Worm (Caenorhabditis elegans) whole organism, dauer: ENCODE measurements around the gene prdm-14.

Experiments
- unc-62 ChIP-seq: sonication (generic microtip); optimal IDR thresholded peaks from 2 replicates; lab custom pipeline; 2017; ENCODE audit warnings: missing biosample characterization, missing genetic modification reagents, missing genetic modification characterization

prdm-14 gene

DNA sequence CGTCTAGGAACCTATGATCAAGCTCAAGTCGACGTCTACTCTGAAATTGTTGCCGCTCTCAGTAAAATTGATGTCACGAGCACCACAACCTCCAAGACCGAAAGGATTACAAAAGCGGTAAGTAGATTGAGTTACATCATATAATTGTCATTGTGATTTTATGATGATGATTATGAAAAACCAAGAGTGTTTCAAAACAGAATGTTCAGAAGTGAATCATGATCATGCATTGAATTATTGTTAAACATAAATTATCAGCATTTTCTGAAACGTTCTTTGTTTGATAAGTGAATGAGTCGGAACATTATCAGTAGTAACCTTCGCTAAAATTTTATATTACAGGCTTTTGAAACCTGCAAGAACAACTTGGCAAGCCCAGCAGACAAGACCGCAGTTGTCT lies 10.9 kb upstream of the prdm-14 start:
- TF ChIP-seq unc-62 (GFP tag; lab: Kevin White, UChicago), result no peak

DNA sequence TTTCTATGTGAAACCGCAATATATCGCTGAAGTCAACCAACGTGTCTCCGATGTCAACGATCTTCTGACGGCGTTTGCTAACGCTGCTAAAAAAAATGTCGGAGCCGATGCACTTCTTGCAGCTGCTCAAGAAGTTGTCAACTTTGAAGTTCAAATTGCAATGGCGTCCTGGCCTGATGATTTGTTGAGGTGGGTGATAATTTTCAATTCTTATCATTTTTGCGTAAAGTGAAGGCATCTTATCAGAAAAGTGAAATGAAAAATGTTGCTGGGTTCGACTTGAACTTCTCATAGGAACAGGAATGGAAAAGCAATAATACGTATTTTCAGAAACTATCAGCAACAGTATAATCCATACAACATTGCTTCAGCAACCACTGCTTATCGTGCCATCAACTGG lies 9.8 kb upstream of the prdm-14 start:
- no peak for TF ChIP-seq unc-62 (GFP tag; lab: Kevin White, UChicago)

DNA sequence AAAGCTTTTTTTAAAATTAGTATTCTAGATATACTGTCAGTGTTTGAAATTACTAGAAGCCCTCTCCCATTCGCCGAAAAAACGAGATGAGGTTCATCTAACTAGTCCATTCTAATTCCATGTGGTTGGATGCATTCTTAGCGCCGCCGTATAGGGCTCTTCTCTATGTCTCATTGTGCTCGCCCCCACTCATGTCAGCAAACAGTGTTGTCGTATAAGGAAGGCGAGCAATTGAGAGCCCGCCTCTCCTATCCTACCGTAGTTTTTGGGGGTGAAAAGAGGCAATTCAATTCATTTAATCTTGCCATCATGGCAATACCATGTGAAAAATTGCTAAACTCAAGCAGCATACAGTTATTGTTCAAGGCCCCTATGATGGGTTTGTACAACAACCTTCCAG lies 2.6 kb downstream of the prdm-14 start, which contains the start of gene F47E1.20:
Gene F47E1.20 (plus strand): TSS at position 301 of the 400 bp plus-strand sequence.
- no peak for TF ChIP-seq unc-62 (GFP tag; lab: Kevin White, UChicago)

- TF ChIP-seq unc-62 (GFP tag; lab: Kevin White, UChicago), result no peak
Measured at ce11 chrX:9053426-9053825, 7.4 kb downstream of the prdm-14 start.

DNA sequence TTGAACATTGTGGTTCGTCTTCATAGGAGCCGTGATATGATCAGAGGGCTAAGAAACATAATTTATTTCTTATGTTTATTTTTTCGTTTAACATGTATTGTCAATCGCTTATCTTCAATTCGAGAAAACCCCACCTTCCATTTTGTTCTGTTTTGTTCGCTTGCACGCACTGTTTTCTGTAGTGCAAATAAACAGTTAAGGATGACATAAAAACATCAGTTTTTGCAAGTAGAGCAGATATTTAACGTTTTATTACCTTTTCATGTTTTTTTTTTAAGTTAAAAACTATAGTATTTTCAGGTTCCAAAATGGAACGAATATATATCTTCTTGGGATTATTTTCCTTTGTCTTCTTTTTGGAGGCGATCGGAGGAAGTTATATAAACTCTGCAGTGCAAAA lies 11.3 kb downstream of the prdm-14 start, which contains the start of gene F47E1.2:
Gene F47E1.2 (plus strand): TSS at position 301 of the 400 bp plus-strand sequence.
- no peak for TF ChIP-seq unc-62 (GFP tag; lab: Kevin White, UChicago)

ce11 chrX:9062523-9062922 lies 16.5 kb downstream of the prdm-14 start, which contains the start of gene F47E1.4:
F47E1.4 (plus strand) TSS chrX:9062823.
- TF ChIP-seq unc-62 (GFP tag; lab: Kevin White, UChicago), result no peak

DNA sequence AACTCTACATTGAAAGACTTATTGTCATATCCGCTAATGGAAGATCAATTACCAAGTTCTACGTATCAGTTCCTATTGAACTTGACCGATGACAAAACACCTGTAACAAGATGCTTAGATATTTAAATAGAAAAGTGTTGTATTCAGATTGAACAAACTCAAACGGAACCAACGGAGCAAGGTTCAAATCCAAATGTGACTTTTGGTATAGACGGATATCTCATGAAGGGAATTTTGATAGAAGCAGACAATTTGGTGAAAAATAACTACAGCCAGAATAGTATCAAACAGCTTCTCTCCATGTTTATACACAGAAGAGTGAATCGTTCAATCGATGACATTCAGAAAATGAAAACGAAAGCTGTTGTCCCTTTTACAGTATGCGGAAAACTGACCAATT lies 17.4 kb downstream of the prdm-14 start:
- TF ChIP-seq unc-62 (GFP tag; lab: Kevin White, UChicago), result no peak

DNA sequence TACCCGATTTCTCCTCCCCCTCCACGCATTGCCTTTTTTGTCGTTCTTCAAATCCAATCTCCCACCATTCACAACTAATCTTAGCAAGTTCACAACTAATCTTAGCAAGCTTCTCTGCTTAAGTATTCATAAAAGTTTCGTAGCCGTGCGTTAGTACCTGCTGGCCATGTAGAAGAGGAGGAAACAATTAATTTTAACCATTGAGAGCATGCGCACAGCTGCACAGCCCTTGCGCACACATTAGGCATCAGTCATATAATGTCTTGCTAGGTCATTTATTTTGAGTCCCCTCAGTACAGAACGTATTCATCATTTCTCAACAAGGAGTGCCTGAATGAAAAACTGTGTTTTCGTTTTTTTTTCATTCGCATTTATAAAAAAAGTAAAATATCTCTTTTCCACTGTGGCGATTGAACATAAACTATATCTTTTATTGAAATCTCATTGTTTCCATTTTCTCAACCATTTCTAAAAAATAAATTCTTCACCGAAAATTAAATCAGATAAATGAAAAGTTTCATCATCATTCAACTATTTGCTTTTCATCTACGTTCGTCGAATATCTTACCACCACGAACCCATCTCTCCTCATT lies 21.3 kb downstream of the prdm-14 start:
- TF ChIP-seq unc-62 (GFP tag; lab: Kevin White, UChicago), result no peak

ce11 chrX:9068075-9068474 lies 22.1 kb downstream of the prdm-14 start:
- TF ChIP-seq unc-62 (GFP tag; lab: Kevin White, UChicago), result no peak

DNA sequence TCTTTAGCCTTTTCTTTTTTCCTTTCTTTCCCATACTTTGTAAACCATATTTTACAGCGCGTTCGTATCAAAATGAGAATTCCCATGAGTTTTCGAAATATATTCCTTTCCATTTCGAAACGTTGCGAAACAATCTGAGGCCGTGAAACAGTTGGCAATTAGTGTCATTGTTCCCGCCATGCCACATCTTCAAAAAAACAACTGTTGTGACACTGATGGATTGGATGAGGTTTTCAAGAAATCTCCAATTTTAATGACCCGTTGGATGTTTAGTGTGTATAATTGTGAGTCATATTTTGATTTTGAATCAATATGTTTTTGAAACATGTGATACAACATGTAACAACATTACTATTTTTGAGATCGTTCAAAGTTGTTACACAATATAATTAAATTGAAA lies 23.1 kb downstream of the prdm-14 start:
- no peak for TF ChIP-seq unc-62 (GFP tag; lab: Kevin White, UChicago)

- no peak for TF ChIP-seq unc-62 (GFP tag; lab: Kevin White, UChicago)
Measured at ce11 chrX:9074497-9074896, 28.5 kb downstream of the prdm-14 start.

DNA sequence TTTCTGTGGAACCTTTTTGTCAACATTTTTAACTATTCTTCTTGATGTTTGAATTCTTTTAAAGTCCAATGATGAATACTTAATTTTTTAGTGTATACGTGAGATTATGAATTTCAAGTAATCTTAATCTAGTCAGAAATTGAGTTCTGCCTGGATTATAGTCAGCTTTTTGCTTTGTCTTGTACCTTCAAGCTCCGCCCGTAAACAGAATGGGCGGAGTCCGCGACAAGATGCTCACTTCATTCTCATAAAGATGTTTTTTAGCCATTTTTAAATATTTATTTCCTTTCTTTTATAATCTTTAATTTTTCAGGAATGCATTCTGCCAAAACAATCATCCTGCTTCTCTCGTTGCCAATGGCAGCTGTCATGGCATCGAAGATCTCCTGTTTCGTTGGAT lies 30.9 kb downstream of the prdm-14 start, which contains the start of gene F47E1.1:
Gene F47E1.1 (plus strand): TSS at position 301 of the 400 bp plus-strand sequence.
- TF ChIP-seq unc-62 (GFP tag; lab: Kevin White, UChicago), result no peak

ce11 chrX:9078149-9078548 lies 32.1 kb downstream of the prdm-14 start:
- no peak for TF ChIP-seq unc-62 (GFP tag; lab: Kevin White, UChicago)

- TF ChIP-seq unc-62 (GFP tag; lab: Kevin White, UChicago), result no peak
Measured at ce11 chrX:9081212-9081611, 35.2 kb downstream of the prdm-14 start.

- TF ChIP-seq unc-62 (GFP tag; lab: Kevin White, UChicago), result no peak
Measured at ce11 chrX:9082646-9083045, 36.6 kb downstream of the prdm-14 start, which contains the start of gene ajm-1. ajm-1 (plus strand) TSS chrX:9082946.

DNA sequence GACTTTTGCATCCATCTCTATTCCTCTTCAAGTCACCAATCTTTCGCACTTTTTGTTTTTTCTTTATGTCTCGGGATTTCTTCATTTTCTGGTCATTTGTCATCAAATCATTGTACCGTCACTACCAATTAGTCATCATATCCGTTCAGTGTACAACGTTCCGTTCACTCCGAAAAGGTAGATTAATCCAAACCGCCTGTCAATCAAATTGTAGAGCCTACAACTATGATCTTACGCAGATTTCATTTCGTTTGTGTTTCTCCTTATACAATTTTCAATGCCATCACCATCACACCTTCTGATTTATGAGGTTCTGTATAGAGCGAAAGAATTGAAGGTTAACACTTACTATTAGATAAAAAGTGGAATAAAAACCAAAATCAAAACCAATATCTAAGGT lies 39.9 kb downstream of the prdm-14 start:
- TF ChIP-seq unc-62 (GFP tag; lab: Kevin White, UChicago), result no peak

ce11 chrX:9088620-9089019 lies 42.6 kb downstream of the prdm-14 start:
- TF ChIP-seq unc-62 (GFP tag; lab: Kevin White, UChicago), result no peak
